Worm (Caenorhabditis elegans) whole organism, L4 larva: ENCODE results near the gene str-57.
"Not testable (repeated sequence)": the region's sequence is repeated elsewhere in the genome, so short reads cannot be mapped to it uniquely, and the experiment has no call there.

Experiments used
- F10B5.3 ChIP-seq: sonication (generic microtip); optimal IDR thresholded peaks from 2 replicates; lab custom pipeline; 2016; ENCODE audit warnings: mild to moderate bottlenecking, missing genetic modification characterization, missing compliant biosample characterization
- F49E8.2 ChIP-seq: sonication (generic microtip); optimal IDR thresholded peaks from 2 replicates; lab custom pipeline; 2016; ENCODE audit warnings: missing compliant biosample characterization, mild to moderate bottlenecking, missing genetic modification characterization, borderline replicate concordance
- R02D3.7 ChIP-seq: fragments of 150-350 bp; sonication (generic microtip); optimal IDR thresholded peaks from 3 replicates; lab custom pipeline; 2014; ENCODE audit warnings: missing biosample characterization, missing genetic modification characterization
- aha-1 ChIP-seq: fragments of 150-350 bp; peaks from one replicate; lab custom pipeline; 2014; ENCODE audit warnings: missing biosample characterization, missing genetic modification characterization
- attf-4 ChIP-seq: sonication (generic microtip); optimal IDR thresholded peaks from 3 replicates; lab custom pipeline; 2017; ENCODE audit warnings: missing biosample characterization, missing genetic modification characterization
- ceh-28 ChIP-seq: fragments of 150-350 bp; optimal IDR thresholded peaks from 2 replicates; lab custom pipeline; 2014; ENCODE audit warnings: missing biosample characterization, missing genetic modification reagents, missing genetic modification characterization
- ceh-82 ChIP-seq: sonication (generic microtip); optimal IDR thresholded peaks from 2 replicates; lab custom pipeline; 2017; ENCODE audit warnings: missing biosample characterization, missing genetic modification characterization
- cey-2 ChIP-seq: sonication (generic microtip); optimal IDR thresholded peaks from 3 replicates; lab custom pipeline; 2017; ENCODE audit warnings: missing genetic modification characterization, mild to moderate bottlenecking, missing compliant biosample characterization, antibody characterized with exemption, borderline replicate concordance; ENCODE audit not compliant: insufficient read depth
- daf-16 ChIP-seq, 3 experiments: sonication (generic microtip); optimal IDR thresholded peaks; 2 replicates each; lab custom pipeline; 2016 to 2017; ENCODE audit warnings: missing genetic modification characterization in 3 of 3, missing genetic modification reagents in 3 of 3, mild to moderate bottlenecking in 2 of 3, missing compliant biosample characterization in 2 of 3, missing biosample characterization in 1 of 3, moderate library complexity in 1 of 3
- daf-19 ChIP-seq: fragments of 200-800 bp; sonication (Bioruptor generic); conservative IDR thresholded peaks from 2 replicates; pipeline ENCODE4 v1.3.6; 2022; ENCODE audit warnings: missing genetic modification characterization, missing compliant biosample characterization
- dmd-6 ChIP-seq: fragments of 200-800 bp; sonication (Bioruptor generic); IDR thresholded peaks from 2 replicates; pipeline ENCODE4 v1.3.6; 2022; ENCODE audit warnings: missing genetic modification reagents, missing genetic modification characterization, missing compliant biosample characterization
- dmd-8 ChIP-seq: fragments of 200-800 bp; sonication (Bioruptor generic); IDR thresholded peaks from 2 replicates; pipeline ENCODE4 v1.3.6; 2022; ENCODE audit warnings: missing genetic modification characterization, missing compliant biosample characterization
- dve-1 ChIP-seq: sonication (generic microtip); optimal IDR thresholded peaks from 2 replicates; lab custom pipeline; 2017; ENCODE audit warnings: antibody characterized with exemption, mild to moderate bottlenecking, missing genetic modification characterization, missing compliant biosample characterization; ENCODE audit not compliant: insufficient read depth
- fos-1 ChIP-seq: fragments of 150-350 bp; optimal IDR thresholded peaks from 2 replicates; lab custom pipeline; 2014; ENCODE audit warnings: missing biosample characterization, missing genetic modification characterization
- hif-1 ChIP-seq, 2 experiments: sonication (generic microtip); optimal IDR thresholded peaks; 2 replicates each; lab custom pipeline; 2016 to 2017; ENCODE audit warnings: missing compliant biosample characterization in 2 of 2, missing genetic modification characterization in 2 of 2, missing genetic modification reagents in 2 of 2, missing genotype in 2 of 2, mild to moderate bottlenecking in 1 of 2
- lin-15B ChIP-seq: fragments of 150-350 bp; sonication (generic microtip); optimal IDR thresholded peaks from 3 replicates; lab custom pipeline; 2014; ENCODE audit warnings: missing biosample characterization, missing genetic modification characterization
- lin-29 ChIP-seq: fragments of 200-800 bp; sonication (Bioruptor generic); IDR thresholded peaks from 2 replicates; pipeline ENCODE4 v1.3.6; 2022; ENCODE audit warnings: missing genetic modification reagents, missing genetic modification characterization, missing compliant biosample characterization
- lsy-2 ChIP-seq, 2 experiments: fragments of 150-350 bp in 1 of 2; sonication (generic microtip) in 1 of 2; optimal IDR thresholded peaks; 2 replicates each; lab custom pipeline; 2014 to 2017; ENCODE audit warnings: missing biosample characterization in 2 of 2, missing genetic modification characterization in 2 of 2
- madf-9 ChIP-seq: fragments of 200-800 bp; sonication (Bioruptor generic); conservative IDR thresholded peaks from 2 replicates; pipeline ENCODE4 v1.3.6; 2022; ENCODE audit warnings: missing genetic modification reagents, missing genetic modification characterization, missing compliant biosample characterization
- mep-1 ChIP-seq: fragments of 150-350 bp; sonication (generic microtip); optimal IDR thresholded peaks from 3 replicates; lab custom pipeline; 2014; ENCODE audit warnings: missing biosample characterization, missing genetic modification characterization
- nhr-102 ChIP-seq: sonication (generic microtip); optimal IDR thresholded peaks from 2 replicates; lab custom pipeline; 2016; ENCODE audit warnings: mild to moderate bottlenecking, missing genetic modification characterization, moderate library complexity, missing compliant biosample characterization
- nhr-6 ChIP-seq: fragments of 150-350 bp; optimal IDR thresholded peaks from 2 replicates; lab custom pipeline; 2014; ENCODE audit warnings: missing biosample characterization, missing genetic modification characterization
- nhr-76 ChIP-seq: fragments of 150-350 bp; optimal IDR thresholded peaks from 2 replicates; lab custom pipeline; 2014; ENCODE audit warnings: missing biosample characterization, missing genetic modification characterization
- nhr-77 ChIP-seq: fragments of 150-350 bp; optimal IDR thresholded peaks from 2 replicates; lab custom pipeline; 2014; ENCODE audit warnings: missing biosample characterization, missing genetic modification characterization
- php-3 ChIP-seq: fragments of 200-800 bp; sonication (Bioruptor generic); IDR thresholded peaks from 2 replicates; pipeline ENCODE4 v1.3.6; 2022; ENCODE audit warnings: missing genetic modification reagents, missing genetic modification characterization, missing compliant biosample characterization
- pqm-1 ChIP-seq: sonication (generic microtip); optimal IDR thresholded peaks from 2 replicates; lab custom pipeline; 2017; ENCODE audit warnings: missing biosample characterization, missing genetic modification characterization
- set-16 ChIP-seq: fragments of 200-800 bp; sonication (Bioruptor generic); IDR thresholded peaks from 2 replicates; pipeline ENCODE4 v1.3.6; 2022; ENCODE audit warnings: missing genetic modification reagents, missing genetic modification characterization, missing compliant biosample characterization
- spr-3 ChIP-seq: fragments of 200-800 bp; sonication (Bioruptor generic); optimal IDR thresholded peaks from 2 replicates; lab custom pipeline; 2018; ENCODE audit warnings: mild to moderate bottlenecking, missing genetic modification characterization, missing compliant biosample characterization
- tag-97 ChIP-seq: fragments of 200-800 bp; sonication (Bioruptor generic); IDR thresholded peaks from 2 replicates; pipeline ENCODE4 v1.3.6; 2022; ENCODE audit warnings: missing genetic modification characterization, missing compliant biosample characterization
- zfp-2 ChIP-seq: sonication (generic microtip); optimal IDR thresholded peaks from 2 replicates; lab custom pipeline; 2016; ENCODE audit warnings: mild to moderate bottlenecking, missing genetic modification characterization, missing compliant biosample characterization
- ztf-11 ChIP-seq: fragments of 150-350 bp; optimal IDR thresholded peaks from 2 replicates; lab custom pipeline; 2014; ENCODE audit warnings: missing biosample characterization, missing genetic modification characterization
- ztf-7 ChIP-seq: fragments of 150-350 bp; optimal IDR thresholded peaks from 2 replicates; lab custom pipeline; 2014; ENCODE audit warnings: missing biosample characterization, missing genetic modification characterization

The str-57 gene

DNA sequence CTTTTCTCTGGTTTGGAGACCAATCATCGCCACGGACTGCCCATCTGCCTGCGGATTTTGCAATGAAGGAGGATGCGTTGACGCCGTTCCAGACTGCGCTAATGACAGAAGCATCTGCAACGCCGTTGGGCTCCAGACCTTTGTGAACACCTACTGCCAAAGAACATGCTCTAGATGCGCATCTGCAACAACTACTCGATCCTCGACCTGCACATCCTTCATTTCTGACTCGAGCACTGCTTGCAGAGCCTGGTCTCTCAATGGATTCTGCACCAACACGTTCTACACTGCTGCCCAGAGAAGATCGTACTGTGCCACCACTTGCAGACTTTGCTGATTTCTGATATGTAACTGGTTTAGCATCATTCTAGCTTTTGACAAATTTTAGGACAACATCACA lies 30.1 kb downstream of the str-57 start:
- TF ChIP-seq nhr-77 (tag; lab: Kevin White, UChicago) (no peak), pqm-1 (tag; lab: Kevin White, UChicago) (no peak), nhr-102 (tag; lab: Kevin White, UChicago) (no peak), nhr-76 (no peak), F10B5.3 (tag; lab: Kevin White, UChicago) (no peak), daf-19 (GFP tag; lab: Robert Waterston, UW) (no peak), F49E8.2 (no peak), fos-1 (tag; lab: Kevin White, UChicago) (no peak), lin-15B (tag; lab: Kevin White, UChicago) (no peak), ceh-28 (tag; lab: Kevin White, UChicago) (no peak), hif-1 (tag; optimal IDR thresholded peaks at IDR 0.05; lab: Kevin White, UChicago) (no peak), R02D3.7 (no peak), zfp-2 (tag; lab: Kevin White, UChicago) (no peak), tag-97 (GFP tag; lab: Robert Waterston, UW) (no peak)

DNA sequence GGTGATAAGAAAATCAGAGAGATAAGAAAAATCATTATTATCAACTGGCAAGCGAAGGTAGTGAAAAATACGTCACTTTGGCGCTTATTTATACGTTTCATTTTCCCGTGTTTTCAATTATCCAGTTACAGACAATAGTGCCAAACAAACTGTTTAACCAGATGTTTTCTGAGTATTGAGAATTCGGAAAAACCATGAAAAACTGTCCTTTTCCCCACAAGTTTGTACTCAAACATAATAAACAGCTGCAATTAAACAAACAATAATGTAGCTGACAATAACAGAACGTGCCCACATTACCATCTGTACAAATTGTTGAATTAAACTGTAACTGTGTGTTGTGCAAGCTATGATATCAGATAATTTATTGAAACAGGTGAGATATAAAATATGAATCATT lies 35.1 kb downstream of the str-57 start, which contains the start of the genes F35E8.1 and F35E8.2:
TSS of gene F35E8.1 (minus strand) at position 101 of the 400 bp plus-strand sequence.
TSS of gene F35E8.2 (plus strand) at position 132 of the 400 bp plus-strand sequence.
- not testable (repeated sequence) for TF ChIP-seq daf-16 (GFP tag; optimal IDR thresholded peaks at IDR 0.05; lab: Kevin White, UChicago)
- peak; percentile 46 for TF ChIP-seq daf-16 (tag; optimal IDR thresholded peaks at IDR 0.05; lab: Kevin White, UChicago)
- 0 out of 2 replicates have a peak, but pooled peaks have one; percentile 14 for TF ChIP-seq dmd-6 (GFP tag; lab: Robert Waterston, UW)

DNA sequence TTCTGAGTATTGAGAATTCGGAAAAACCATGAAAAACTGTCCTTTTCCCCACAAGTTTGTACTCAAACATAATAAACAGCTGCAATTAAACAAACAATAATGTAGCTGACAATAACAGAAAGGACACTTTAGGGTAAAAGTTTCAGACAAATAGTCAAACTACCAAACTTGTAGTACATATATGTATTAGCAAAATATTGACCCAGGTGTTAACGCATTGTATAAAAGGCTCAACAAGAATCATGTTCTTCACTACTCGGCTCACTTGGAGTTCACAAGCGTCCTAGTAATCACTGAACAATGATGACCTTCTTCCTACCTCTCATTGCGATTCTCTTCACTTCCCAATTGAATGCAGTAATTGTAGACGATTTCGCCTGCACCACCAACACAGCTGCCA lies 41.4 kb downstream of the str-57 start, which contains the start of gene F35E8.6:
TSS of gene F35E8.6 (plus strand) at position 301 of the 400 bp plus-strand sequence.
- TF ChIP-seq ceh-82 (tag; lab: Kevin White, UChicago) (no peak), madf-9 (GFP tag; lab: Robert Waterston, UW) (no peak), attf-4 (tag; lab: Kevin White, UChicago) (no peak), php-3 (no peak), nhr-77 (tag; lab: Kevin White, UChicago) (no peak), aha-1 (tag; lab: Kevin White, UChicago) (no peak)
- TF ChIP-seq, all 104 proteins: peak for 0

DNA sequence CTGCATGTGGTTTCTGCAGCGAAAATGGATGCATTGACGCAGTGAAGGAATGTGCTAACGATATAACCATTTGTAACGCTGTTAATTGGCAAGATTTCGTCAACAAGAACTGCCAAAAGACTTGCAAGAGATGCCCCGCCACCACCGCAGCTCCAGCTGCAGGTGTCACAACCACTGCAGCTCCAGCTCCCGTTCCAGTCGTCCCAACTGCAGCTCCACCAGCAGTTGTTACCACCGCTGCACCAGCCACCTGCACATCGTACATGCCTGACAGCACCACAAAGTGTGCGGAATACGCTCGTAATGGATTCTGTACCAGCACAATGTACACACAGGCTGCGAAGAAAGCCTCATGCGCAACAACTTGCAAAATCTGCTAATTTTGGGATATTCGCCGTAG lies 42.2 kb downstream of the str-57 start:
- no peak for TF ChIP-seq lin-29 (GFP tag; lab: Robert Waterston, UW)
- no peak for TF ChIP-seq R02D3.7
- TF ChIP-seq dve-1 (tag; lab: Kevin White, UChicago): no peak
- no peak for TF ChIP-seq mep-1 (tag; lab: Kevin White, UChicago)
- TF ChIP-seq set-16 (GFP tag; lab: Robert Waterston, UW): peak; percentile 58
- no peak for TF ChIP-seq nhr-6
- TF ChIP-seq lsy-2 (tag; optimal IDR thresholded peaks at IDR 0.05; lab: Kevin White, UChicago): no peak
- TF ChIP-seq ztf-7: no peak
- no peak for TF ChIP-seq cey-2

DNA sequence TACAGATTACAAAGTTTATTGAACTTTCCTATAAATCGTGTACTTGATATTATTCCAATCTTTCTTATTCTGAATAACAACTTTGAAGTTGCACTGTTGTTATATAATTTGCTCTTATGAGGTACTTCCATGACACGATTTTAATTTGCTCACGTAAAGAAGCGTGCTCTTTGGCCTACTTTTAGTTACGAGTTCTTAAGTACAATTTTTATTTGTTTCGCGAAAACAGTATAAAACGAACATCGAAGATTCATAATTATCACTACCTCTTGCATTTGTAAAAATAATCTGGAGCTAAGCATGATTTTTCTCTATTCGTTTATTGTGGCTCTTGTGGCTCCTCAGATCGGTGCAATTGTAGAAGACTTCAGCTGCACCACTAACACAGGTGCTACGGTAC lies 43.3 kb downstream of the str-57 start, which contains the start of gene F35E8.7:
TSS of gene F35E8.7 (plus strand) at position 301 of the 400 bp plus-strand sequence.
- TF ChIP-seq nhr-77 (tag; lab: Kevin White, UChicago) (no peak), dmd-8 (GFP tag; lab: Robert Waterston, UW) (no peak), ztf-11 (tag; lab: Kevin White, UChicago) (no peak), spr-3 (GFP tag; lab: Kevin White, UChicago) (no peak)
- TF ChIP-seq, all 104 proteins: peak for 0
